Worm (Caenorhabditis elegans) whole organism, L1 larva: ENCODE measurements around the gene acox-1.5.

ENCODE experiments used
- C04F5.9 ChIP-seq: sonication (generic microtip); optimal IDR thresholded peaks from 2 replicates; lab custom pipeline; 2016; ENCODE audit warnings: missing genetic modification characterization, missing compliant biosample characterization
- C16A3.4 ChIP-seq: fragments of 150-350 bp; optimal IDR thresholded peaks from 2 replicates; lab custom pipeline; 2014; ENCODE audit warnings: missing biosample characterization, missing genetic modification characterization
- C34B4.2 ChIP-seq: sonication (generic microtip); optimal IDR thresholded peaks from 2 replicates; lab custom pipeline; 2017; ENCODE audit warnings: mild to moderate bottlenecking, missing genetic modification characterization, missing compliant biosample characterization
- F16B12.6 ChIP-seq: fragments of 150-350 bp; optimal IDR thresholded peaks from 2 replicates; lab custom pipeline; 2014; ENCODE audit warnings: missing biosample characterization, missing genetic modification characterization
- alr-1 ChIP-seq: fragments of 200-800 bp; sonication (Bioruptor generic); optimal IDR thresholded peaks from 2 replicates; lab custom pipeline; 2018; ENCODE audit warnings: borderline replicate concordance, mild to moderate bottlenecking, missing genetic modification characterization, missing compliant biosample characterization
- aly-2 ChIP-seq: fragments of 150-350 bp; optimal IDR thresholded peaks from 2 replicates; lab custom pipeline; 2014; ENCODE audit warnings: missing biosample characterization, missing genetic modification characterization
- ceh-8 ChIP-seq: fragments of 200-800 bp; sonication (Bioruptor generic); optimal IDR thresholded peaks from 2 replicates; lab custom pipeline; 2018; ENCODE audit warnings: mild to moderate bottlenecking, missing genetic modification characterization, moderate library complexity, missing compliant biosample characterization
- ceh-90 ChIP-seq: sonication (generic microtip); optimal IDR thresholded peaks from 2 replicates; lab custom pipeline; 2016; ENCODE audit warnings: missing genetic modification characterization, missing compliant biosample characterization
- ces-1 ChIP-seq: fragments of 150-350 bp; optimal IDR thresholded peaks from 2 replicates; lab custom pipeline; 2014; ENCODE audit warnings: missing biosample characterization, missing genetic modification reagents, missing genetic modification characterization
- dsc-1 ChIP-seq: sonication (generic microtip); optimal IDR thresholded peaks from 2 replicates; lab custom pipeline; 2016; ENCODE audit warnings: mild to moderate bottlenecking, missing genetic modification characterization, missing compliant biosample characterization
- efl-1 ChIP-seq, 4 experiments: fragments of 150-350 bp; optimal IDR thresholded peaks in 3 of 4; peaks in 1 of 4; 1 replicate in 1 of 4; 2 replicates in 3 of 4; lab custom pipeline; 2014; ENCODE audit warnings: missing biosample characterization in 2 of 4, missing genetic modification characterization in 2 of 4, missing genetic modification reagents in 2 of 4
- egl-13 ChIP-seq: sonication (generic microtip); optimal IDR thresholded peaks from 2 replicates; lab custom pipeline; 2016; ENCODE audit warnings: missing genotype, missing genetic modification reagents, missing genetic modification characterization, missing compliant biosample characterization
- elt-2 ChIP-seq: sonication (generic microtip); optimal IDR thresholded peaks from 2 replicates; lab custom pipeline; 2016; ENCODE audit warnings: missing genetic modification characterization, mild to moderate bottlenecking, inconsistent platforms, missing compliant biosample characterization, missing genetic modification reagents
- fkh-10 ChIP-seq: sonication (generic microtip); optimal IDR thresholded peaks from 2 replicates; lab custom pipeline; 2017; ENCODE audit warnings: missing biosample characterization, missing genetic modification reagents, missing genetic modification characterization
- grh-1 ChIP-seq: fragments of 200-800 bp; sonication (Bioruptor generic); IDR thresholded peaks from 2 replicates; pipeline ENCODE4 v1.3.6; 2022; ENCODE audit warnings: missing genetic modification reagents, missing genetic modification characterization, missing compliant biosample characterization
- irx-1 ChIP-seq: sonication (generic microtip); optimal IDR thresholded peaks from 2 replicates; lab custom pipeline; 2016; ENCODE audit warnings: missing genetic modification characterization, missing compliant biosample characterization
- jun-1 ChIP-seq: fragments of 150-350 bp; optimal IDR thresholded peaks from 2 replicates; lab custom pipeline; 2014; ENCODE audit warnings: missing biosample characterization, missing genetic modification reagents, missing genetic modification characterization
- lin-35 ChIP-seq, 2 experiments: fragments of 150-350 bp; optimal IDR thresholded peaks; 2 replicates each; lab custom pipeline; 2014; ENCODE audit warnings: missing biosample characterization in 2 of 2, missing genetic modification characterization in 2 of 2, missing genetic modification reagents in 2 of 2
- mab-9 ChIP-seq: fragments of 200-800 bp; sonication (Bioruptor generic); IDR thresholded peaks from 2 replicates; pipeline ENCODE4 v1.3.6; 2022; ENCODE audit warnings: missing genetic modification reagents, missing genetic modification characterization, missing compliant biosample characterization
- mdl-1 ChIP-seq, 2 experiments: fragments of 150-350 bp; optimal IDR thresholded peaks; 2 replicates each; lab custom pipeline; 2014 to 2017; ENCODE audit warnings: missing biosample characterization in 2 of 2, missing genetic modification characterization in 2 of 2, inconsistent platforms in 1 of 2
- mep-1 ChIP-seq: fragments of 150-350 bp; optimal IDR thresholded peaks from 2 replicates; lab custom pipeline; 2014; ENCODE audit warnings: missing biosample characterization, missing genetic modification characterization
- nhr-11 ChIP-seq: fragments of 150-350 bp; optimal IDR thresholded peaks from 2 replicates; lab custom pipeline; 2014; ENCODE audit warnings: missing biosample characterization, missing genetic modification characterization
- nhr-12 ChIP-seq: sonication (generic microtip); optimal IDR thresholded peaks from 2 replicates; lab custom pipeline; 2017; ENCODE audit warnings: missing biosample characterization, missing genetic modification characterization
- nhr-19 ChIP-seq: fragments of 200-800 bp; sonication (Bioruptor generic); conservative IDR thresholded peaks from 2 replicates; pipeline ENCODE4 v1.3.6; 2022; ENCODE audit warnings: missing genetic modification characterization, missing compliant biosample characterization
- nhr-47 ChIP-seq: sonication (generic microtip); optimal IDR thresholded peaks from 2 replicates; lab custom pipeline; 2016; ENCODE audit warnings: mild to moderate bottlenecking, missing genetic modification characterization, moderate library complexity, missing compliant biosample characterization
- nhr-90 ChIP-seq: sonication (generic microtip); optimal IDR thresholded peaks from 2 replicates; lab custom pipeline; 2016; ENCODE audit warnings: mild to moderate bottlenecking, missing genetic modification characterization, missing compliant biosample characterization; ENCODE audit not compliant: poor library complexity
- pqm-1 ChIP-seq: sonication (generic microtip); optimal IDR thresholded peaks from 3 replicates; lab custom pipeline; 2017; ENCODE audit warnings: missing biosample characterization, missing genetic modification characterization
- snu-23 ChIP-seq: sonication (generic microtip); optimal IDR thresholded peaks from 2 replicates; lab custom pipeline; 2016; ENCODE audit warnings: missing genetic modification characterization, missing compliant biosample characterization
- sox-4 ChIP-seq: sonication (generic microtip); optimal IDR thresholded peaks from 2 replicates; lab custom pipeline; 2016; ENCODE audit warnings: missing genetic modification characterization, missing compliant biosample characterization
- sptf-1 ChIP-seq: fragments of 150-350 bp; optimal IDR thresholded peaks from 2 replicates; lab custom pipeline; 2014; ENCODE audit warnings: missing biosample characterization, missing genetic modification characterization
- sup-37 ChIP-seq: fragments of 200-800 bp; sonication (Bioruptor generic); optimal IDR thresholded peaks from 2 replicates; lab custom pipeline; 2018; ENCODE audit warnings: mild to moderate bottlenecking, missing genetic modification characterization, missing compliant biosample characterization
- swsn-7 ChIP-seq: sonication (generic microtip); optimal IDR thresholded peaks from 2 replicates; lab custom pipeline; 2016; ENCODE audit warnings: missing genetic modification characterization, missing compliant biosample characterization
- tbx-2 ChIP-seq: sonication (generic microtip); optimal IDR thresholded peaks from 2 replicates; lab custom pipeline; 2016; ENCODE audit warnings: missing genetic modification characterization, missing compliant biosample characterization
- tlp-1 ChIP-seq: fragments of 150-350 bp; optimal IDR thresholded peaks from 2 replicates; lab custom pipeline; 2014; ENCODE audit warnings: missing biosample characterization, missing genetic modification characterization
- unc-130 ChIP-seq: fragments of 150-350 bp; optimal IDR thresholded peaks from 2 replicates; lab custom pipeline; 2017; ENCODE audit warnings: missing biosample characterization, missing genetic modification characterization, inconsistent platforms
- unc-86 ChIP-seq: sonication (generic microtip); optimal IDR thresholded peaks from 2 replicates; lab custom pipeline; 2016; ENCODE audit warnings: missing genetic modification characterization, missing compliant biosample characterization
- unc-98 ChIP-seq: fragments of 200-800 bp; sonication (Bioruptor generic); IDR thresholded peaks from 2 replicates; pipeline ENCODE4 v1.3.6; 2022; ENCODE audit warnings: missing genetic modification characterization, missing compliant biosample characterization
- vab-15 ChIP-seq: sonication (generic microtip); optimal IDR thresholded peaks from 2 replicates; lab custom pipeline; 2017; ENCODE audit warnings: missing genotype, mild to moderate bottlenecking, missing genetic modification characterization, missing compliant biosample characterization
- zag-1 ChIP-seq: fragments of 150-350 bp; optimal IDR thresholded peaks from 2 replicates; lab custom pipeline; 2014; ENCODE audit warnings: missing biosample characterization, missing genetic modification characterization
- ztf-11 ChIP-seq, 2 experiments: sonication (generic microtip); optimal IDR thresholded peaks; 2 replicates each; lab custom pipeline; 2016 to 2017; ENCODE audit warnings: missing genetic modification characterization in 2 of 2, missing biosample characterization in 1 of 2, missing compliant biosample characterization in 1 of 2

Gene acox-1.5

DNA sequence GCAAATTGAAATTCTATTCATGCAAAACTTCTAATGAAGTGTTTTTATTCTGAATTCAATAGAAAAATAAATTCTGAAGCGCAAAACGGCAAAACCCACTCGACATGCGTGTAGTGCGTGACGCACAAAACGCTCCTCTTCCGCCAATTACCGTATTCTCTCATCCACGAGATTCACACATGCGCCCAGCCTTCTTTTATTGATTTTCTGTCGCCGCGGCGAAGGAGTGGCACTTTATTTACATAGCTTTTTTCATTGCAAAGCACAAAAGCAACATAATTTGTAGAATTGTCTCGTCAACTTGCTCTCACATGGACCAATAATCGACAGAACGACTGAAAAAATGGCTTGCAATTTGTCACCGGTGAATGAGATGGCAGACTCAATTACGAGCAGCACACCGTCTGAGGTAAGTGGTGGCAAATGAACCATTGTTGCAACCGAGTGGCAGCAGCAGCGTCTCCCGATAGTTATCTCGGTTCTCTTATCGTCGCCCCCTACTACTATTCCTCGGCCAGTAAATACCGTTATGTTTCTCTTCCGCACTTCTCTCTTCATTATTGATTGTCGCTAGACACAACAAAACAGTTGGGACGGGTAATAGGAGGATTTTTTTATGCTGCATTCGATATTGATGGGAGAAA, 45.9 kb downstream of the acox-1.5 start, which contains the start of gene unc-16 (continued):
- no peak for TF ChIP-seq zag-1 (tag; lab: Kevin White, UChicago)
- peak; percentile 69; the same call in 1 of the 2 replicates for TF ChIP-seq mab-9 (GFP tag; lab: Robert Waterston, UW)
- no peak for TF ChIP-seq sptf-1
- peak; percentile 93 for TF ChIP-seq tbx-2 (tag; lab: Kevin White, UChicago)
- no peak for TF ChIP-seq alr-1
- TF ChIP-seq swsn-7 (tag; lab: Kevin White, UChicago), result peak; percentile 94
- peak; percentile 67 for TF ChIP-seq nhr-90
- peak; percentile 69 for TF ChIP-seq F16B12.6 (tag; lab: Kevin White, UChicago)
- peak; percentile 67 for TF ChIP-seq sox-4 (tag; lab: Kevin White, UChicago)
- peak; percentile 95 for TF ChIP-seq mep-1
- TF ChIP-seq ztf-11 (tag; optimal IDR thresholded peaks at IDR 0.05; lab: Kevin White, UChicago), result peak in 1 of 2 experiments; percentile 78
- peak; percentile 85 to 88 for TF ChIP-seq efl-1 (optimal IDR thresholded peaks at IDR 0.05; lab: Kevin White, UChicago)
- peak; percentile 82 to 98 for TF ChIP-seq efl-1 (GFP tag; optimal IDR thresholded peaks at IDR 0.05 in 1 of 2; lab: Kevin White, UChicago)
- TF ChIP-seq nhr-47 (tag; lab: Kevin White, UChicago), result peak; percentile 92
- TF ChIP-seq unc-130 (tag; lab: Kevin White, UChicago), result peak; percentile 88
- TF ChIP-seq dsc-1 (tag; lab: Kevin White, UChicago), result peak; percentile 89
- TF ChIP-seq snu-23 (GFP tag; lab: Kevin White, UChicago), result peak; percentile 95
- peak; percentile 76 for TF ChIP-seq jun-1
- peak; percentile 83 for TF ChIP-seq C04F5.9 (tag; lab: Kevin White, UChicago)
- TF ChIP-seq sup-37 (GFP tag; lab: Kevin White, UChicago), result peak; percentile 79
- no peak for TF ChIP-seq nhr-12
- no peak for TF ChIP-seq C34B4.2 (tag; lab: Kevin White, UChicago)
- TF ChIP-seq mdl-1 (tag; optimal IDR thresholded peaks at IDR 0.05; lab: Kevin White, UChicago), result peak; percentile 48 to 98
- TF ChIP-seq unc-98 (GFP tag; lab: Robert Waterston, UW), result no peak
- no peak for TF ChIP-seq tlp-1 (tag; lab: Kevin White, UChicago)
- peak; percentile 87 for TF ChIP-seq nhr-19 (GFP tag; lab: Robert Waterston, UW)
- TF ChIP-seq elt-2 (tag; lab: Kevin White, UChicago), result peak; percentile 19
- TF ChIP-seq ceh-8 (GFP tag; lab: Kevin White, UChicago), result peak; percentile 85
- TF ChIP-seq nhr-11 (tag; lab: Kevin White, UChicago), result peak; percentile 11
- peak; percentile 85 for TF ChIP-seq C16A3.4
- TF ChIP-seq pqm-1 (tag; lab: Kevin White, UChicago), result no peak
- TF ChIP-seq aly-2 (tag; lab: Kevin White, UChicago), result peak; percentile 72
- TF ChIP-seq lin-35 (GFP tag; optimal IDR thresholded peaks at IDR 0.05; lab: Kevin White, UChicago), result peak; percentile 86
- TF ChIP-seq egl-13, result peak; percentile 88
- TF ChIP-seq unc-86 (tag; lab: Kevin White, UChicago), result peak; percentile 92
- TF ChIP-seq irx-1 (tag; lab: Kevin White, UChicago), result peak; percentile 89
- TF ChIP-seq ceh-90 (tag; lab: Kevin White, UChicago), result peak; percentile 43
- no peak for TF ChIP-seq vab-15

DNA sequence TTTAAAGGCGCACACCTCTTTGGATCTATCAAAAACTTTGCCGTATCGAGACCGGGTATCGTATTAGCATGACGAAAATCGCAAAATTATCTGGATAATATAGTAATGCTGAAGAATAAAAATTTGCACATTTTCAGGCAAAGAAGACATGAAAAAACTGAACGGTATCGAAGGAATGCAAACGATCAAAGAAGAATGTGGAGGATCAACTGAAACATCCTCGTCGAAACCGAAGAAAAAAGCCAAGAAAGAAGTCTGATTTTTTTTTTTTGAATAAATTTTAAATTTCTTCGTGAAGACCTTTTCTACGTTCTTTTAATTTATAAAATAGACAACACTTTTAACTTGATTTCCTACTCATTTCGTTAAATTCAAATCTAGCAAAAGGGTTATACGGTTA, 47.2 kb downstream of the acox-1.5 start, which contains the start of gene ZK1098.12:
TSS of gene ZK1098.12 (plus strand) at position 301 of the 400 bp plus-strand sequence.
- TF ChIP-seq ceh-90 (tag; lab: Kevin White, UChicago), result no peak
- TF ChIP-seq efl-1 (optimal IDR thresholded peaks at IDR 0.05; lab: Kevin White, UChicago), result no peak
- peak in 1 of 2 experiments; percentile 76 for TF ChIP-seq efl-1 (GFP tag; optimal IDR thresholded peaks at IDR 0.05 in 1 of 2; lab: Kevin White, UChicago)
- TF ChIP-seq dsc-1 (tag; lab: Kevin White, UChicago), result no peak
- TF ChIP-seq fkh-10 (GFP tag; lab: Kevin White, UChicago), result no peak
- no peak for TF ChIP-seq unc-98 (GFP tag; lab: Robert Waterston, UW)

DNA sequence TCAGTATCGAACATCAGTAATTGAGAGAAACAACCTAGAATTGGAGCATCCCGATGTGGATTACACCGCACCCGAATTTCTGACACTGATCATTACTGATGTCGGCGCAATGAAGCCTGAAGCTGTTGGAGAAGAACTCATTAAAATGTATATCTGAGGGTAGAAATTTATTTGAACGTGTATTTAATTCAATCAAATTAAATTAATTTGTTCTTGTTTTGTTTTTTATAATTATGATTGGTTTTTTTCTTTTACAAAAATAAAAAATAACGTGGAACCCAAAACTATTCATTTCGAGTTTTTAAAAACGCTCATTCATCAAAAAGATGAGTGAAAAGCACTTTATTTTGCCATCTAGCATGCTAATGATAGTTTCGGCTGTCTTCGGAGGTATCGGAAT, 47.9 kb downstream of the acox-1.5 start, which contains the start of gene ZK1098.9:
TSS of gene ZK1098.9 (plus strand) at position 301 of the 400 bp plus-strand sequence.
- TF ChIP-seq mep-1 (no peak), ces-1 (GFP tag; lab: Kevin White, UChicago) (no peak), elt-2 (tag; lab: Kevin White, UChicago) (no peak), unc-86 (tag; lab: Kevin White, UChicago) (no peak), grh-1 (no peak)
